Fruit fly (Drosophila melanogaster) whole organism, embryonic: ENCODE results near the gene Hinfp.
A peak's percentile ranks its signal among the peaks of the same experiment; 100 is the strongest.

Experiments
- Ada2b ChIP-seq: fragments of 200-800 bp; sonication (Bioruptor generic); IDR thresholded peaks from 2 replicates; pipeline ENCODE4 v1.3.6; 2022; ENCODE audit warnings: missing biosample characterization, missing genetic modification characterization
- Adf1 ChIP-seq: fragments of 200-800 bp; sonication (Bioruptor generic); IDR thresholded peaks from 2 replicates; pipeline ENCODE4 v1.3.6; 2022; ENCODE audit warnings: missing biosample characterization, missing genetic modification characterization
- Bdp1 ChIP-seq: fragments of 200-800 bp; sonication (Bioruptor generic); optimal IDR thresholded peaks from 3 replicates; lab custom pipeline; 2016; ENCODE audit warnings: missing biosample characterization, missing genetic modification characterization
- Bteb2 ChIP-seq: fragments of 200-800 bp; sonication (Bioruptor generic); optimal IDR thresholded peaks from 2 replicates; lab custom pipeline; 2016; ENCODE audit warnings: missing biosample characterization, missing genetic modification characterization
- CG10959 ChIP-seq: fragments of 200-800 bp; sonication (Bioruptor generic); IDR thresholded peaks from 2 replicates; pipeline ENCODE4 v1.3.6; 2022; ENCODE audit warnings: missing biosample characterization, missing genetic modification characterization
- CG11093 ChIP-seq: fragments of 200-800 bp; sonication (Bioruptor generic); IDR thresholded peaks from 3 replicates; pipeline ENCODE4 v1.3.6; 2022; ENCODE audit warnings: missing biosample characterization, missing genetic modification characterization
- CG11560 ChIP-seq: fragments of 200-800 bp; sonication (Bioruptor generic); IDR thresholded peaks from 3 replicates; pipeline ENCODE4 v1.3.6; 2022; ENCODE audit warnings: missing biosample characterization, missing genetic modification characterization
- CG11695 ChIP-seq: fragments of 200-800 bp; sonication (Bioruptor generic); IDR thresholded peaks from 3 replicates; pipeline ENCODE4 v1.3.6; 2022; ENCODE audit warnings: missing biosample characterization, missing genetic modification characterization
- CG12155 ChIP-seq: fragments of 200-800 bp; sonication (Bioruptor generic); optimal IDR thresholded peaks from 3 replicates; lab custom pipeline; 2016; ENCODE audit warnings: missing biosample characterization, missing genetic modification characterization
- CG13296 ChIP-seq: fragments of 200-800 bp; sonication (Bioruptor generic); optimal IDR thresholded peaks from 3 replicates; lab custom pipeline; 2018; ENCODE audit warnings: missing biosample characterization, mild to moderate bottlenecking, missing genetic modification characterization
- CG13624 ChIP-seq: fragments of 200-800 bp; sonication (Bioruptor generic); optimal IDR thresholded peaks from 2 replicates; lab custom pipeline; 2016; ENCODE audit warnings: missing biosample characterization, missing genetic modification characterization
- CG15011 ChIP-seq: fragments of 200-800 bp; sonication (Bioruptor generic); optimal IDR thresholded peaks from 3 replicates; lab custom pipeline; 2018; ENCODE audit warnings: missing biosample characterization, mild to moderate bottlenecking, missing genetic modification characterization
- CG15601 ChIP-seq: fragments of 200-800 bp; sonication (Bioruptor generic); optimal IDR thresholded peaks from 3 replicates; lab custom pipeline; 2019; ENCODE audit warnings: missing biosample characterization, mild to moderate bottlenecking, missing genetic modification characterization, moderate library complexity
- CG1603 ChIP-seq: fragments of 200-800 bp; sonication (Bioruptor generic); optimal IDR thresholded peaks from 2 replicates; lab custom pipeline; 2019; ENCODE audit warnings: missing biosample characterization, mild to moderate bottlenecking, missing genetic modification characterization, moderate library complexity
- CG17361 ChIP-seq: fragments of 200-800 bp; sonication (Bioruptor generic); IDR thresholded peaks from 3 replicates; pipeline ENCODE4 v1.3.6; 2022; ENCODE audit warnings: missing biosample characterization, missing genetic modification characterization
- CG2875 ChIP-seq: fragments of 200-800 bp; sonication (Bioruptor generic); optimal IDR thresholded peaks from 2 replicates; lab custom pipeline; 2017; ENCODE audit warnings: missing biosample characterization, mild to moderate bottlenecking, missing genetic modification characterization, missing genetic modification reagents
- CG31388 ChIP-seq: fragments of 200-800 bp; sonication (Bioruptor generic); optimal IDR thresholded peaks from 2 replicates; lab custom pipeline; 2016; ENCODE audit warnings: missing biosample characterization, missing genetic modification characterization
- CG3163 ChIP-seq: fragments of 200-800 bp; sonication (Bioruptor generic); optimal IDR thresholded peaks from 3 replicates; lab custom pipeline; 2016; ENCODE audit warnings: missing biosample characterization, missing genetic modification characterization
- CG33213 ChIP-seq: fragments of 200-800 bp; sonication (Bioruptor generic); optimal IDR thresholded peaks from 3 replicates; lab custom pipeline; 2016; ENCODE audit warnings: missing biosample characterization, missing genetic modification characterization
- CG34422 ChIP-seq: fragments of 200-800 bp; sonication (Bioruptor generic); IDR thresholded peaks from 3 replicates; pipeline ENCODE4 v1.3.6; 2022; ENCODE audit warnings: missing biosample characterization, missing genetic modification characterization
- CG3838 ChIP-seq: fragments of 200-800 bp; sonication (Bioruptor generic); optimal IDR thresholded peaks from 3 replicates; lab custom pipeline; 2016; ENCODE audit warnings: missing biosample characterization, missing genetic modification characterization
- CG4328 ChIP-seq: fragments of 200-800 bp; sonication (Bioruptor generic); optimal IDR thresholded peaks from 3 replicates; lab custom pipeline; 2017; ENCODE audit warnings: missing biosample characterization, missing genetic modification reagents, missing genetic modification characterization
- CG6272 ChIP-seq: fragments of 200-800 bp; sonication (Bioruptor generic); IDR thresholded peaks from 2 replicates; pipeline ENCODE4 v1.3.6; 2022; ENCODE audit warnings: missing biosample characterization, missing genetic modification characterization
- CG7357 ChIP-seq: fragments of 200-800 bp; sonication (Bioruptor generic); IDR thresholded peaks from 3 replicates; pipeline ENCODE4 v1.3.6; 2022; ENCODE audit warnings: missing biosample characterization, missing genetic modification characterization
- CG7839 ChIP-seq: fragments of 200-800 bp; sonication (Bioruptor generic); optimal IDR thresholded peaks from 3 replicates; lab custom pipeline; 2018; ENCODE audit warnings: missing biosample characterization, mild to moderate bottlenecking, missing genetic modification characterization, moderate library complexity
- CG8089 ChIP-seq: fragments of 200-800 bp; sonication (Bioruptor generic); optimal IDR thresholded peaks from 3 replicates; lab custom pipeline; 2016; ENCODE audit warnings: missing biosample characterization, missing genetic modification characterization
- CG8478 ChIP-seq: fragments of >200 bp; optimal IDR thresholded peaks from 2 replicates; lab custom pipeline; 2018
- CG8944 ChIP-seq: fragments of 200-800 bp; sonication (Bioruptor generic); optimal IDR thresholded peaks from 3 replicates; lab custom pipeline; 2016; ENCODE audit warnings: missing biosample characterization, missing genetic modification characterization
- D19B ChIP-seq: fragments of 200-800 bp; sonication (Bioruptor generic); optimal IDR thresholded peaks from 2 replicates; lab custom pipeline; 2017; ENCODE audit warnings: missing biosample characterization, mild to moderate bottlenecking, missing genetic modification characterization
- Doc3 ChIP-seq: fragments of 200-800 bp; sonication (Bioruptor generic); IDR thresholded peaks from 3 replicates; pipeline ENCODE4 v1.3.6; 2022; ENCODE audit warnings: missing biosample characterization, missing genetic modification characterization; ENCODE audit not compliant: partially characterized antibody
- Elba2 ChIP-seq: fragments of 200-800 bp; sonication (Bioruptor generic); optimal IDR thresholded peaks from 3 replicates; lab custom pipeline; 2016; ENCODE audit warnings: missing biosample characterization, missing genetic modification characterization
- Fer3 ChIP-seq: fragments of 200-800 bp; sonication (Bioruptor generic); optimal IDR thresholded peaks from 2 replicates; lab custom pipeline; 2018; ENCODE audit warnings: missing biosample characterization, mild to moderate bottlenecking, missing genetic modification characterization, moderate library complexity
- Hmx ChIP-seq: fragments of 200-800 bp; sonication (Bioruptor generic); optimal IDR thresholded peaks from 2 replicates; lab custom pipeline; 2016; ENCODE audit warnings: missing biosample characterization, missing genetic modification characterization
- Lim3 ChIP-seq: fragments of 200-800 bp; sonication (Bioruptor generic); IDR thresholded peaks from 2 replicates; pipeline ENCODE4 v1.3.6; 2022; ENCODE audit warnings: missing biosample characterization, missing genetic modification characterization
- Mrtf ChIP-seq: fragments of 200-800 bp; sonication (Bioruptor generic); IDR thresholded peaks from 3 replicates; pipeline ENCODE4 v1.3.6; 2022; ENCODE audit warnings: missing biosample characterization, missing genetic modification characterization
- Poxn ChIP-seq: fragments of 200-800 bp; sonication (Bioruptor generic); IDR thresholded peaks from 2 replicates; pipeline ENCODE4 v1.3.6; 2022; ENCODE audit warnings: missing biosample characterization, missing genetic modification characterization
- Rfx ChIP-seq: fragments of 200-800 bp; sonication (Bioruptor generic); IDR thresholded peaks from 2 replicates; pipeline ENCODE4 v1.3.6; 2022; ENCODE audit warnings: missing biosample characterization, missing genetic modification characterization
- Six4 ChIP-seq: fragments of 200-800 bp; sonication (Bioruptor generic); optimal IDR thresholded peaks from 2 replicates; lab custom pipeline; 2016; ENCODE audit warnings: missing biosample characterization, missing genetic modification characterization
- bigmax ChIP-seq: fragments of 200-800 bp; sonication (Bioruptor generic); optimal IDR thresholded peaks from 2 replicates; lab custom pipeline; 2018; ENCODE audit warnings: missing biosample characterization, mild to moderate bottlenecking, missing genetic modification characterization
- crc ChIP-seq: fragments of 200-800 bp; sonication (Bioruptor generic); optimal IDR thresholded peaks from 2 replicates; lab custom pipeline; 2016; ENCODE audit warnings: missing biosample characterization, missing genetic modification characterization
- danr ChIP-seq: fragments of 200-800 bp; sonication (Bioruptor generic); IDR thresholded peaks from 2 replicates; pipeline ENCODE4 v1.3.6; 2022; ENCODE audit warnings: missing biosample characterization, missing genetic modification characterization
- dpn ChIP-seq, 2 experiments: fragments of 200-800 bp; sonication (Bioruptor generic); optimal IDR thresholded peaks; 3 replicates each; lab custom pipeline; 2016; ENCODE audit warnings: missing biosample characterization in 2 of 2, missing genetic modification characterization in 2 of 2
- eyg ChIP-seq: fragments of 200-800 bp; sonication (Bioruptor generic); optimal IDR thresholded peaks from 3 replicates; lab custom pipeline; 2016; ENCODE audit warnings: missing biosample characterization, missing genetic modification characterization
- gsb ChIP-seq: fragments of 200-800 bp; sonication (Bioruptor generic); IDR thresholded peaks from 2 replicates; pipeline ENCODE4 v1.3.6; 2022; ENCODE audit warnings: missing biosample characterization, missing genetic modification characterization
- jing ChIP-seq: fragments of 200-800 bp; sonication (Bioruptor generic); optimal IDR thresholded peaks from 2 replicates; lab custom pipeline; 2018; ENCODE audit warnings: missing biosample characterization, mild to moderate bottlenecking, missing genetic modification characterization
- klu ChIP-seq: fragments of 200-800 bp; sonication (Bioruptor generic); IDR thresholded peaks from 2 replicates; pipeline ENCODE4 v1.3.6; 2022; ENCODE audit warnings: missing biosample characterization, missing genetic modification characterization
- oc ChIP-seq: fragments of 200-800 bp; sonication (Bioruptor generic); optimal IDR thresholded peaks from 2 replicates; lab custom pipeline; 2018; ENCODE audit warnings: missing biosample characterization, mild to moderate bottlenecking, missing genetic modification characterization, moderate library complexity
- prd ChIP-seq, 3 experiments: fragments of >200 bp in 2 of 3; fragments of 200-800 bp in 1 of 3; sonication (Bioruptor generic) in 1 of 3; optimal IDR thresholded peaks in 2 of 3; IDR thresholded peaks in 1 of 3; 2 replicates in 2 of 3; 3 replicates in 1 of 3; pipeline versions ENCODE4 v1.3.6 to Lab custom; 2017 to 2022; ENCODE audit warnings: missing biosample characterization in 1 of 3, missing genetic modification characterization in 1 of 3
- pros ChIP-seq: fragments of 200-800 bp; sonication (Bioruptor generic); optimal IDR thresholded peaks from 3 replicates; lab custom pipeline; 2019; ENCODE audit warnings: missing biosample characterization, mild to moderate bottlenecking, missing genetic modification characterization, moderate library complexity
- pzg ChIP-seq: fragments of 200-800 bp; sonication (Bioruptor generic); optimal IDR thresholded peaks from 3 replicates; lab custom pipeline; 2018; ENCODE audit warnings: missing biosample characterization, mild to moderate bottlenecking, missing genetic modification characterization, moderate library complexity
- so ChIP-seq: fragments of 200-800 bp; sonication (Bioruptor generic); IDR thresholded peaks from 3 replicates; pipeline ENCODE4 v1.3.6; 2022; ENCODE audit warnings: missing biosample characterization, missing genetic modification characterization
- tgo ChIP-seq: fragments of 200-800 bp; sonication (Bioruptor generic); IDR thresholded peaks from 3 replicates; pipeline ENCODE4 v1.3.6; 2022; ENCODE audit warnings: missing biosample characterization, missing genetic modification characterization
- wdn ChIP-seq: fragments of 200-800 bp; sonication (Bioruptor generic); IDR thresholded peaks from 2 replicates; pipeline ENCODE4 v1.3.6; 2022; ENCODE audit warnings: missing biosample characterization, missing genetic modification characterization

Gene Hinfp

dm6 chrX:618583-618982, 6.8 kb upstream of the Hinfp start (continued):
- TF ChIP-seq CG11695 (GFP tag; lab: Robert Waterston, UW): no peak
- TF ChIP-seq CG12155 (GFP tag; lab: Kevin White, UChicago): no peak
- no peak for TF ChIP-seq CG15601
- TF ChIP-seq Poxn (GFP tag; lab: Robert Waterston, UW): no peak
- TF ChIP-seq danr (GFP tag; lab: Robert Waterston, UW): no peak
- TF ChIP-seq Doc3 (GFP tag; lab: Robert Waterston, UW): no peak
- 0 out of 3 replicates have a peak, but pooled peaks have one; percentile 11 for TF ChIP-seq CG17361 (GFP tag; lab: Robert Waterston, UW)
- TF ChIP-seq crc (GFP tag; lab: Kevin White, UChicago): no peak
- peak; percentile 26 for TF ChIP-seq CG7839 (tag; lab: Kevin White, UChicago)
- no peak for TF ChIP-seq pzg
- TF ChIP-seq bigmax (GFP tag; lab: Kevin White, UChicago): no peak
- no peak for TF ChIP-seq Mrtf (GFP tag; lab: Robert Waterston, UW)
- TF ChIP-seq so (GFP tag; lab: Robert Waterston, UW): no peak
- TF ChIP-seq CG15011: no peak
- TF ChIP-seq CG33213 (GFP tag; lab: Kevin White, UChicago): no peak
- TF ChIP-seq prd (optimal IDR thresholded peaks at IDR 0.05; lab: Kevin White, UChicago): no peak
- no peak; the same call in 2 of the 3 replicates for TF ChIP-seq prd (GFP tag; IDR thresholded peaks at IDR 0.05; lab: Robert Waterston, UW)
- TF ChIP-seq Ada2b (GFP tag; lab: Robert Waterston, UW): 0 out of 2 replicates have a peak, but pooled peaks have one; percentile 16
- no peak for TF ChIP-seq oc (tag; lab: Kevin White, UChicago)
- TF ChIP-seq Bteb2 (GFP tag; lab: Kevin White, UChicago): no peak
- TF ChIP-seq CG4328 (GFP tag; lab: Kevin White, UChicago): no peak
- TF ChIP-seq pros: peak; percentile 16
- no peak for TF ChIP-seq CG11093 (GFP tag; lab: Robert Waterston, UW)
- TF ChIP-seq Lim3 (GFP tag; lab: Robert Waterston, UW): no peak
- no peak for TF ChIP-seq CG2875 (GFP tag; lab: Kevin White, UChicago)
- TF ChIP-seq tgo (GFP tag; lab: Robert Waterston, UW): peak; percentile 28; the same call in 1 of the 3 replicates
- TF ChIP-seq Six4 (GFP tag; lab: Kevin White, UChicago): peak; percentile 10
- no peak for TF ChIP-seq Fer3 (tag; lab: Kevin White, UChicago)
- no peak for TF ChIP-seq Adf1 (GFP tag; lab: Robert Waterston, UW)
- no peak for TF ChIP-seq Hmx (GFP tag; lab: Kevin White, UChicago)
- no peak for TF ChIP-seq CG13624
- no peak for TF ChIP-seq CG7357 (GFP tag; lab: Robert Waterston, UW)
- no peak for TF ChIP-seq CG8478 (lab: Kevin White, UChicago)
- TF ChIP-seq wdn (GFP tag; lab: Robert Waterston, UW): no peak
- TF ChIP-seq klu (GFP tag; lab: Robert Waterston, UW): no peak
- TF ChIP-seq Bdp1: no peak
- no peak for TF ChIP-seq CG11560 (tag; lab: Robert Waterston, UW)
- TF ChIP-seq CG6272 (GFP tag; lab: Robert Waterston, UW): no peak
- TF ChIP-seq Rfx: peak; percentile 24; the same call in 1 of the 2 replicates
- TF ChIP-seq CG10959 (GFP tag; lab: Robert Waterston, UW): no peak
- no peak for TF ChIP-seq CG31388
- TF ChIP-seq CG1603: peak; percentile 37
- no peak for TF ChIP-seq CG8089 (GFP tag; lab: Kevin White, UChicago)
- TF ChIP-seq CG34422 (GFP tag; lab: Robert Waterston, UW): no peak
- TF ChIP-seq CG13296: no peak
- peak; percentile 39 for TF ChIP-seq CG8944 (GFP tag; lab: Kevin White, UChicago)
- TF ChIP-seq eyg (GFP tag; lab: Kevin White, UChicago): no peak
- TF ChIP-seq D19B (GFP tag; lab: Kevin White, UChicago): peak; percentile 9
- peak; percentile 16 to 46 for TF ChIP-seq dpn (GFP tag; optimal IDR thresholded peaks at IDR 0.05; lab: Kevin White, UChicago)
- TF ChIP-seq gsb (GFP tag; lab: Robert Waterston, UW): no peak
- TF ChIP-seq Elba2: no peak
- TF ChIP-seq jing: no peak
- no peak for TF ChIP-seq CG3163 (GFP tag; lab: Kevin White, UChicago)
- TF ChIP-seq CG3838 (GFP tag; lab: Kevin White, UChicago): no peak
